Fruit fly (Drosophila melanogaster): ENCODE results near the gene GAPcenA.

DNA sequence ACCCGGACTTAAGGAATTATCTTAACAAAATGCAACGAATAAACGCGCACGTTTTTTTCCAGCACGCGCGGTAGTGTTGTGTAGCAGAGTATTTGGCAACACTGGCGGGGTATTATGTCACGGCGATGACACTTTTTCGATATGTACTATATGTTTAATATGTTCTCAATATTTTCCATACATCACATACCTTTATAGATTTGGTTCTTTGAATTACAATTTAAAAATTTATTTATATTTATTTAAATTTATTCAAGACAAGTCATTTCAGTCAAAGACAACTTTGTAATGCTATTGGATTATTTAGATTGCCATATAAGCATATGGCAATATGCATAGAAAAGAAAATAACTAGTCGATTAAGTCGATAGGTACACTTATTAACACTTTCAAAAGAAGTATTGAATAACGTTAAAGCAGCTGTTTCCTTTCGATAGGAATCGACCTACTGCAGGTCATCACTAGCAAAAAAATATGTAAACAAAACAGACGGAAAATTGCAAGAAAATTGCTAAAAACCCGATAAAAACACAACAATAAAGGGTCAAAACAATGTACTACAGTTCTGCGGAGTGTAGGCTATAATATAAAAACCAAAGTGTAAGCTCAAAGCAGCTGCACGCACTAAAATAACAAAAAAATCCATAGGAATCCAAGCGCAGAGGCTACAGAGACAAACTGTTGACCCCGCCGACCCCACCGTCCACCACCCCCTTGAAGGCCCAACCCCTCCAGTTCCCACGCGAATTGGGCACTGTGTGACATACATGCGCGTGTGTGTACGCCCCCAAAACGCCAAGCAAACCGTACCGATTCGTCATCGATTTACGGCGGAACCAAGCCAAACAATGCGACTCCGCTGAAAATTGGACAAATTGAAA is at the start of gene GAPcenA, which contains the start of gene CG7182:
- peak; percentile 56 for TF ChIP-seq Clk (GFP tag; optimal IDR thresholded peaks at IDR 0.05)
- TF ChIP-seq CG5204 (GFP tag; optimal IDR thresholded peaks at IDR 0.05): no peak
- TF ChIP-seq Hr96 (GFP tag; optimal IDR thresholded peaks at IDR 0.05): peak; percentile 65
- TF ChIP-seq cic (GFP tag; optimal IDR thresholded peaks at IDR 0.05): no peak
- peak; percentile 89 for TF ChIP-seq CG14711 (tag; optimal IDR thresholded peaks at IDR 0.05)
- no peak for TF ChIP-seq cnc (optimal IDR thresholded peaks at IDR 0.05)
- peak; percentile 62 for TF ChIP-seq tj (GFP tag; optimal IDR thresholded peaks at IDR 0.05)
- TF ChIP-seq CG7045 (GFP tag; optimal IDR thresholded peaks at IDR 0.05): peak; percentile 80
- TF ChIP-seq CG11617 (GFP tag; optimal IDR thresholded peaks at IDR 0.05): peak; percentile 88
- TF ChIP-seq CG12768 (GFP tag; optimal IDR thresholded peaks at IDR 0.05): peak; percentile 76
- TF ChIP-seq ovo (GFP tag; optimal IDR thresholded peaks at IDR 0.05): peak; percentile 50
- peak; percentile 83 for TF ChIP-seq CG33017 (tag; optimal IDR thresholded peaks at IDR 0.05)
- TF ChIP-seq kay (GFP tag; ENCODE audit: borderline replicate concordance): no peak
- peak; percentile 94 for TF ChIP-seq Mnt (GFP tag; optimal IDR thresholded peaks at IDR 0.05)

All from whole organism, adult.